Worm (Caenorhabditis elegans) whole organism, L4 larva: ENCODE measurements around the gene set-23.

Source experiments
- F37D6.2 ChIP-seq: sonication (generic microtip); optimal IDR thresholded peaks from 2 replicates; lab custom pipeline; 2016; ENCODE audit warnings: mild to moderate bottlenecking, missing genetic modification characterization, missing compliant biosample characterization
- F49E8.2 ChIP-seq: sonication (generic microtip); optimal IDR thresholded peaks from 2 replicates; lab custom pipeline; 2016; ENCODE audit warnings: missing compliant biosample characterization, mild to moderate bottlenecking, missing genetic modification characterization, borderline replicate concordance
- T26A8.4 ChIP-seq: fragments of 200-800 bp; sonication (Bioruptor generic); IDR thresholded peaks from 2 replicates; pipeline ENCODE4 v1.3.6; 2022; ENCODE audit warnings: missing genetic modification characterization, missing compliant biosample characterization
- ZK546.5 ChIP-seq, 2 experiments: sonication (generic microtip); optimal IDR thresholded peaks; 2 replicates each; lab custom pipeline; 2017; ENCODE audit warnings: missing biosample characterization in 2 of 2, missing genetic modification characterization in 2 of 2
- aha-1 ChIP-seq: fragments of 150-350 bp; peaks from one replicate; lab custom pipeline; 2014; ENCODE audit warnings: missing biosample characterization, missing genetic modification characterization
- ceh-20 ChIP-seq: fragments of 200-800 bp; sonication (Bioruptor generic); IDR thresholded peaks from 2 replicates; pipeline ENCODE4 v1.3.6; 2022; ENCODE audit warnings: missing genetic modification reagents, missing genetic modification characterization, missing compliant biosample characterization
- ceh-28 ChIP-seq: fragments of 150-350 bp; optimal IDR thresholded peaks from 2 replicates; lab custom pipeline; 2014; ENCODE audit warnings: missing biosample characterization, missing genetic modification reagents, missing genetic modification characterization
- ceh-32 ChIP-seq: sonication (generic microtip); optimal IDR thresholded peaks from 2 replicates; lab custom pipeline; 2016; ENCODE audit warnings: mild to moderate bottlenecking, missing genetic modification characterization, missing compliant biosample characterization; ENCODE audit not compliant: poor library complexity
- ceh-82 ChIP-seq: sonication (generic microtip); optimal IDR thresholded peaks from 2 replicates; lab custom pipeline; 2017; ENCODE audit warnings: missing biosample characterization, missing genetic modification characterization
- daf-16 ChIP-seq, 3 experiments: sonication (generic microtip); optimal IDR thresholded peaks; 2 replicates each; lab custom pipeline; 2016 to 2017; ENCODE audit warnings: missing genetic modification characterization in 3 of 3, missing genetic modification reagents in 3 of 3, mild to moderate bottlenecking in 2 of 3, missing compliant biosample characterization in 2 of 3, missing biosample characterization in 1 of 3, moderate library complexity in 1 of 3
- dmd-6 ChIP-seq: fragments of 200-800 bp; sonication (Bioruptor generic); IDR thresholded peaks from 2 replicates; pipeline ENCODE4 v1.3.6; 2022; ENCODE audit warnings: missing genetic modification reagents, missing genetic modification characterization, missing compliant biosample characterization
- dve-1 ChIP-seq: sonication (generic microtip); optimal IDR thresholded peaks from 2 replicates; lab custom pipeline; 2017; ENCODE audit warnings: antibody characterized with exemption, mild to moderate bottlenecking, missing genetic modification characterization, missing compliant biosample characterization; ENCODE audit not compliant: insufficient read depth
- fkh-10 ChIP-seq: fragments of 150-350 bp; optimal IDR thresholded peaks from 2 replicates; lab custom pipeline; 2014; ENCODE audit warnings: missing biosample characterization, missing genetic modification reagents, missing genetic modification characterization
- hif-1 ChIP-seq, 2 experiments: sonication (generic microtip); optimal IDR thresholded peaks; 2 replicates each; lab custom pipeline; 2016 to 2017; ENCODE audit warnings: missing compliant biosample characterization in 2 of 2, missing genetic modification characterization in 2 of 2, missing genetic modification reagents in 2 of 2, missing genotype in 2 of 2, mild to moderate bottlenecking in 1 of 2
- hlh-11 ChIP-seq: fragments of 200-800 bp; sonication (Bioruptor generic); optimal IDR thresholded peaks from 2 replicates; lab custom pipeline; 2018; ENCODE audit warnings: mild to moderate bottlenecking, missing genetic modification characterization, missing compliant biosample characterization
- mdt-29 ChIP-seq: fragments of 200-800 bp; sonication (Bioruptor generic); IDR thresholded peaks from 2 replicates; pipeline ENCODE4 v1.3.6; 2022; ENCODE audit warnings: missing genetic modification reagents, missing genetic modification characterization, missing compliant biosample characterization
- nhr-11 ChIP-seq: fragments of 150-350 bp; optimal IDR thresholded peaks from 2 replicates; lab custom pipeline; 2014; ENCODE audit warnings: missing biosample characterization, missing genetic modification characterization
- nhr-28 ChIP-seq: fragments of 150-350 bp; optimal IDR thresholded peaks from 2 replicates; lab custom pipeline; 2014; ENCODE audit warnings: missing biosample characterization, missing genetic modification characterization
- nhr-76 ChIP-seq: fragments of 150-350 bp; optimal IDR thresholded peaks from 2 replicates; lab custom pipeline; 2014; ENCODE audit warnings: missing biosample characterization, missing genetic modification characterization
- nhr-77 ChIP-seq: fragments of 150-350 bp; optimal IDR thresholded peaks from 2 replicates; lab custom pipeline; 2014; ENCODE audit warnings: missing biosample characterization, missing genetic modification characterization
- pqm-1 ChIP-seq: sonication (generic microtip); optimal IDR thresholded peaks from 2 replicates; lab custom pipeline; 2017; ENCODE audit warnings: missing biosample characterization, missing genetic modification characterization
- saeg-2 ChIP-seq: fragments of 200-800 bp; sonication (Bioruptor generic); IDR thresholded peaks from 2 replicates; pipeline ENCODE4 v1.3.6; 2022; ENCODE audit warnings: missing genetic modification reagents, missing genetic modification characterization, missing compliant biosample characterization
- set-16 ChIP-seq: fragments of 200-800 bp; sonication (Bioruptor generic); IDR thresholded peaks from 2 replicates; pipeline ENCODE4 v1.3.6; 2022; ENCODE audit warnings: missing genetic modification reagents, missing genetic modification characterization, missing compliant biosample characterization
- tag-97 ChIP-seq: fragments of 200-800 bp; sonication (Bioruptor generic); IDR thresholded peaks from 2 replicates; pipeline ENCODE4 v1.3.6; 2022; ENCODE audit warnings: missing genetic modification characterization, missing compliant biosample characterization
- unc-62 ChIP-seq, 3 experiments: fragments of 150-350 bp in 1 of 3; sonication (generic microtip); optimal IDR thresholded peaks in 2 of 3; peaks in 1 of 3; 1 replicate in 1 of 3; 2 replicates in 2 of 3; lab custom pipeline; 2014 to 2017; ENCODE audit warnings: missing biosample characterization in 3 of 3, missing genetic modification characterization in 3 of 3, missing genetic modification reagents in 3 of 3, missing genotype in 1 of 3
- zag-1 ChIP-seq: fragments of 150-350 bp; optimal IDR thresholded peaks from 2 replicates; lab custom pipeline; 2014; ENCODE audit warnings: missing biosample characterization, missing genetic modification characterization
- zfp-3 ChIP-seq: fragments of 200-800 bp; sonication (Bioruptor generic); conservative IDR thresholded peaks from 2 replicates; pipeline ENCODE4 v1.3.6; 2022; ENCODE audit warnings: missing genetic modification reagents, missing genetic modification characterization, missing compliant biosample characterization
- ztf-11 ChIP-seq: fragments of 150-350 bp; optimal IDR thresholded peaks from 2 replicates; lab custom pipeline; 2014; ENCODE audit warnings: missing biosample characterization, missing genetic modification characterization

set-23 gene

ce11 chrIV:1601357-1601756 lies at the start of gene set-23:
TSS of gene set-23 (plus strand) at chrIV:1601657.
- TF ChIP-seq ceh-32 (tag; lab: Kevin White, UChicago) (no peak), ceh-82 (tag; lab: Kevin White, UChicago) (no peak), tag-97 (no peak), zfp-3 (GFP tag; lab: Robert Waterston, UW) (no peak)

- no peak for TF ChIP-seq aha-1 (tag; lab: Kevin White, UChicago)
- no peak for TF ChIP-seq F49E8.2 (tag; lab: Kevin White, UChicago)
- TF ChIP-seq saeg-2 (GFP tag; lab: Robert Waterston, UW), result no peak
- TF ChIP-seq nhr-28 (tag; lab: Kevin White, UChicago), result peak; percentile 62
- no peak for TF ChIP-seq zag-1 (tag; lab: Kevin White, UChicago)
- TF ChIP-seq dmd-6 (GFP tag; lab: Robert Waterston, UW), result peak; percentile 11; the same call in 1 of the 2 replicates
- TF ChIP-seq hlh-11 (tag; lab: Kevin White, UChicago), result peak; percentile 1
- peak; percentile 44 for TF ChIP-seq pqm-1 (tag; lab: Kevin White, UChicago)
- TF ChIP-seq, all 104 proteins: peak for 4
Measured at ce11 chrIV:1553195-1553918, 48.1 kb upstream of the set-23 start, which contains the start of gene C34H4.2. TSS of gene C34H4.2 (plus strand) at chrIV:1553752.

- TF ChIP-seq dve-1 (peak; percentile 5), unc-62 (GFP tag; optimal IDR thresholded peaks at IDR 0.05 in 1 of 2; lab: Kevin White, UChicago) (peak in 1 of 2 experiments; percentile 82), unc-62 (tag; optimal IDR thresholded peaks at IDR 0.05; lab: Kevin White, UChicago) (no peak), pqm-1 (tag; lab: Kevin White, UChicago) (peak; percentile 66), nhr-28 (tag; lab: Kevin White, UChicago) (peak; percentile 49), dmd-6 (GFP tag; lab: Robert Waterston, UW) (peak; percentile 50; the same call in 1 of the 2 replicates), mdt-29 (GFP tag; lab: Robert Waterston, UW) (no peak), aha-1 (tag; lab: Kevin White, UChicago) (peak; percentile 53), set-16 (GFP tag; lab: Robert Waterston, UW) (peak; percentile 28; the same call in 1 of the 2 replicates), nhr-11 (tag; lab: Kevin White, UChicago) (no peak), daf-16 (GFP tag; optimal IDR thresholded peaks at IDR 0.05; lab: Kevin White, UChicago) (no peak), daf-16 (tag; optimal IDR thresholded peaks at IDR 0.05; lab: Kevin White, UChicago) (peak; percentile 46), nhr-77 (tag; lab: Kevin White, UChicago) (peak; percentile 21), ceh-20 (GFP tag; lab: Robert Waterston, UW) (no peak), hlh-11 (tag; lab: Kevin White, UChicago) (peak; percentile 19)
Measured at ce11 chrIV:1555021-1555720, 46.3 kb upstream of the set-23 start, which contains the start of gene C34H4.1. TSS of gene C34H4.1 (plus strand) at chrIV:1555579.

- TF ChIP-seq daf-16 (GFP tag; optimal IDR thresholded peaks at IDR 0.05; lab: Kevin White, UChicago) (no peak), daf-16 (tag; optimal IDR thresholded peaks at IDR 0.05; lab: Kevin White, UChicago) (peak; percentile 76), ZK546.5 (tag; optimal IDR thresholded peaks at IDR 0.05; lab: Kevin White, UChicago) (no peak), dmd-6 (GFP tag; lab: Robert Waterston, UW) (peak; percentile 7; the same call in 1 of the 2 replicates), F37D6.2 (tag; lab: Kevin White, UChicago) (no peak), hlh-11 (tag; lab: Kevin White, UChicago) (peak; percentile 4), dve-1 (peak; percentile 7), pqm-1 (tag; lab: Kevin White, UChicago) (peak; percentile 79)
Measured at ce11 chrIV:1559931-1560330, 41.5 kb upstream of the set-23 start, which contains the start of gene Y41D4B.17. TSS of gene Y41D4B.17 (plus strand) at chrIV:1560104.

DNA sequence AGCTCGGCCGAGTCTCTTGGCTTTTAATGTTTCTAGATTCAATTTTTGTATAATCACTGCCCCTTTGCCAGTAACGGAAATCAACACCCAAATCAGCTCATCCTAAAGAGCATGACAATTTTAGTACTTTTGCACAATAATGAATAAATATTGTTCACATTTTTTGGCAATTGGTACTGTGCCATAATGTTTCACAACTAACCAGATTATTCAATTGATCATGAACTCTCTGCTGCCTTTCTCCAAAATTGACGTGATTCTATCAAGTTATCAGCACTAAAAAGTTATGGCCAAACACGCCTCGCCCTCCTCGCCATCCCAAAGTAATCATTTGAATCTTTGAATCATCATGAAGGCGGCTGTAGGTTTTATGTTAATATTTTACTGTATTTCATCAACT lies 39.6 kb upstream of the set-23 start, which contains the start of gene hpo-6:
TSS of gene hpo-6 (plus strand) at position 301 of the 400 bp plus-strand sequence.
- TF ChIP-seq pqm-1 (tag; lab: Kevin White, UChicago) (peak; percentile 45), daf-16 (GFP tag; optimal IDR thresholded peaks at IDR 0.05; lab: Kevin White, UChicago) (no peak), daf-16 (tag; optimal IDR thresholded peaks at IDR 0.05; lab: Kevin White, UChicago) (peak; percentile 58), ceh-20 (GFP tag; lab: Robert Waterston, UW) (no peak), dve-1 (no peak), ceh-28 (no peak), nhr-76 (tag; lab: Kevin White, UChicago) (no peak), T26A8.4 (GFP tag; lab: Robert Waterston, UW) (no peak), ztf-11 (tag; lab: Kevin White, UChicago) (no peak), fkh-10 (no peak), hif-1 (tag; optimal IDR thresholded peaks at IDR 0.05; lab: Kevin White, UChicago) (no peak)
